Worm (Caenorhabditis elegans) whole organism, late embryonic: ENCODE results near the gene Y42A5A.1.

ENCODE experiments used
- ama-1 ChIP-seq: fragments of 150-350 bp; optimal IDR thresholded peaks from 2 replicates; lab custom pipeline; 2014
- dve-1 ChIP-seq: sonication (generic microtip); optimal IDR thresholded peaks from 2 replicates; lab custom pipeline; 2017; ENCODE audit warnings: antibody characterized with exemption, mild to moderate bottlenecking, missing genetic modification characterization, missing compliant biosample characterization
- eyg-1 ChIP-seq: sonication (generic microtip); optimal IDR thresholded peaks from 2 replicates; lab custom pipeline; 2016; ENCODE audit warnings: missing genotype, missing genetic modification characterization, missing compliant biosample characterization
- nhr-11 ChIP-seq: fragments of 150-350 bp; optimal IDR thresholded peaks from 2 replicates; lab custom pipeline; 2014; ENCODE audit warnings: missing biosample characterization, missing genetic modification characterization
- pax-1 ChIP-seq: fragments of 150-350 bp; optimal IDR thresholded peaks from 2 replicates; lab custom pipeline; 2014; ENCODE audit warnings: missing biosample characterization, missing genetic modification characterization
- pqm-1 ChIP-seq: sonication (generic microtip); optimal IDR thresholded peaks from 2 replicates; lab custom pipeline; 2016; ENCODE audit warnings: missing genetic modification characterization, missing compliant biosample characterization
- tbx-7 ChIP-seq: sonication (generic microtip); optimal IDR thresholded peaks from 2 replicates; lab custom pipeline; 2016; ENCODE audit warnings: missing genotype, missing genetic modification characterization, missing compliant biosample characterization
- unc-55 ChIP-seq: sonication (generic microtip); optimal IDR thresholded peaks from 2 replicates; lab custom pipeline; 2017; ENCODE audit warnings: missing biosample characterization, missing genetic modification reagents, missing genetic modification characterization

DNA sequence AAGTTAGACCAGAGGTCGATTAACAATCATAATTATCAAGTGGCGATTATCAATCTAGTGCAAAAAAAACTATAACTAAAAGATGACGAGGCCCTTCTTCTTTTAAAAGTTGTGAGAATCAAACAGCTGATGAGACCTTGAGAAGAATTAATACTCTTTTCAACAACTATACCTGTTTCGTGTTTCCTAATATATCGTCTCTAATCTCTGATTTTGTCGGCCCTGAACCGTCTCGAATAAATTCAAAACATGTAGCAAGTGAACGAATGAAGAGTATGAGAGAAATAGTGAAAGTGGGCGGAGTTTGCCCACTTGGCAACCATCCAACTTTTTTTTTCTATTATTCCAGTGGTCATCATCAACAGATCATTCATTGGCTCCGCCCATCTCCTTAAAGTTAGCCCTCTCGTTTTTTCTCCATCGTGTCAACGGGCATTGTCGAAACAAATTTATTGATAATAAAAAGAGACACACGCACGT lies at the start of gene Y42A5A.1:
- TF ChIP-seq pqm-1 (tag; lab: Kevin White, UChicago) (no peak), unc-55 (GFP tag; lab: Kevin White, UChicago) (no peak), dve-1 (tag; lab: Kevin White, UChicago) (no peak), nhr-11 (tag; lab: Kevin White, UChicago) (no peak), eyg-1 (tag; lab: Kevin White, UChicago) (no peak), tbx-7 (tag; lab: Kevin White, UChicago) (no peak), ama-1 (lab: Kevin White, UChicago) (no peak), pax-1 (tag; lab: Kevin White, UChicago) (no peak)
